Worm (Caenorhabditis elegans) whole organism, midembryonic: ENCODE measurements around the gene F36D4.4.

Source experiments
- T22C8.4 ChIP-seq: fragments of 200-800 bp; sonication (Bioruptor generic); IDR thresholded peaks from 2 replicates; pipeline ENCODE4 v1.3.6; 2022; ENCODE audit warnings: missing genetic modification characterization, missing compliant biosample characterization
- cog-1 ChIP-seq: sonication (generic microtip); optimal IDR thresholded peaks from 2 replicates; lab custom pipeline; 2016; ENCODE audit warnings: missing genetic modification characterization, missing compliant biosample characterization
- flt-1 ChIP-seq: fragments of 200-800 bp; sonication (Bioruptor generic); IDR thresholded peaks from 2 replicates; pipeline ENCODE4 v1.3.6; 2022; ENCODE audit warnings: missing genetic modification characterization, missing compliant biosample characterization
- klf-2 ChIP-seq: fragments of 200-800 bp; sonication (Bioruptor generic); conservative IDR thresholded peaks from 2 replicates; pipeline ENCODE4 v1.3.6; 2022; ENCODE audit warnings: missing genetic modification reagents, missing genetic modification characterization, missing compliant biosample characterization
- med-1 ChIP-seq: sonication (generic microtip); optimal IDR thresholded peaks from 2 replicates; lab custom pipeline; 2017; ENCODE audit warnings: missing genetic modification characterization, mild to moderate bottlenecking, missing compliant biosample characterization, antibody characterized with exemption, missing genetic modification reagents; ENCODE audit not compliant: insufficient read depth
- ref-1 ChIP-seq: fragments of 200-800 bp; sonication (Bioruptor generic); conservative IDR thresholded peaks from 2 replicates; pipeline ENCODE4 v1.3.6; 2022; ENCODE audit warnings: missing genetic modification reagents, missing genetic modification characterization, missing compliant biosample characterization
- tab-1 ChIP-seq: fragments of 200-800 bp; sonication (Bioruptor generic); IDR thresholded peaks from 2 replicates; pipeline ENCODE4 v1.3.6; 2022; ENCODE audit warnings: missing genetic modification characterization, missing compliant biosample characterization
- ztf-23 ChIP-seq: fragments of 200-800 bp; sonication (Bioruptor generic); IDR thresholded peaks from 2 replicates; pipeline ENCODE4 v1.3.6; 2022; ENCODE audit warnings: missing genetic modification reagents, missing genetic modification characterization, missing compliant biosample characterization
- ztf-29 ChIP-seq: fragments of 200-800 bp; sonication (Bioruptor generic); IDR thresholded peaks from 2 replicates; pipeline ENCODE4 v1.3.6; 2022; ENCODE audit warnings: missing genetic modification reagents, missing genetic modification characterization, missing compliant biosample characterization

DNA sequence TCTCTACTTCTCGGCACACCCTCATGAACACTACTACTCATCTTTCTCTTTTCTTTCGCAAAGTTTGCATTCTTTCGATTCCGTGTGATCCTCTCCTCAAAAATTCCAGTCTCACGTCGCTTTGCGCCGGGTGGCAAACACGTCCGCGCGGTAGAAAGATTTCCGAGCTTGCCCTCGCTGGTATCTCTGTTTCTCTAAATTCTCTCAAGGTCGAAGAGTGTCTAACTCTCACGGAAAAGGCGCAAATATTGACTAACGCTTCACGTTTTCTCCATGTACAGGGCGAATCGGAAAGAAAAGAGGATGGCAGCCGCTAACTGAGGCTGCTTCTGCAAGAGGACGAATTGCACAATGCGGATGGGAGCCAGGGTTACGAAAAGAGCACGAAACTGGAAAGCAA lies 8.3 kb upstream of the F36D4.4 start:
- 0 out of 2 replicates have a peak, but pooled peaks have one; percentile 41 for TF ChIP-seq klf-2 (GFP tag; lab: Robert Waterston, UW)
- TF ChIP-seq ref-1 (GFP tag; lab: Robert Waterston, UW), result no peak
- no peak for TF ChIP-seq cog-1
- no peak for TF ChIP-seq ztf-23
- no peak for TF ChIP-seq flt-1 (GFP tag; lab: Robert Waterston, UW)
- no peak for TF ChIP-seq med-1 (GFP tag; lab: Kevin White, UChicago)
- no peak for TF ChIP-seq T22C8.4 (GFP tag; lab: Robert Waterston, UW)
- TF ChIP-seq tab-1, result no peak
- 0 out of 2 replicates have a peak, but pooled peaks have one; percentile 51 for TF ChIP-seq ztf-29 (GFP tag; lab: Robert Waterston, UW)
